Fruit fly (Drosophila melanogaster): ENCODE data around the gene Scamp.

DNA sequence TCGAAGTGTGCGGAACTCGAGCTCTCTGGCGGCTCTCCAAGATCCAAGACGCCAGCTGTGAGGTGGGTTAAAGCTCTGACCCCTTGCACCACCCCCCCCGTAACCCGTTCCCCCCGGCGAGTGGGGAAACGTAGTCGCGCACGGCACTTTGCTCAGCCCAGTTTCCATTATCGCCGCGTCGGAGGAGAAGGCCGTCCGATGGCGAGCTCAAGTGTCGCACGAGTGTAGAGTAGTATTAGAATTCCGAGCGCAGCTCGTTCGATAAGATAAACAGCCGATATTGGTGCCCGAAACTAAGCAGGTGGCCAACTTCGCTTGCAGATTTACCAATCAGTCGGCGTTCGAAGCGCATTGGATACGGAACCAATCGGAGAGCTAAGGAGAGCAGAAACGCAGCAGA is 15.7 kb upstream of the Scamp start:
- TF ChIP-seq Dll (optimal IDR thresholded peaks at IDR 0.05) (no peak), psq (optimal IDR thresholded peaks at IDR 0.05) (no peak), CG8478 (optimal IDR thresholded peaks at IDR 0.05) (no peak), EcR (GFP tag; optimal IDR thresholded peaks at IDR 0.05) (no peak), usp (GFP tag; optimal IDR thresholded peaks at IDR 0.05) (no peak), pan (optimal IDR thresholded peaks at IDR 0.05) (no peak)

Measured in whole organism.